Fruit fly (Drosophila melanogaster): ENCODE data around the gene mei-9.

mei-9 gene

DNA sequence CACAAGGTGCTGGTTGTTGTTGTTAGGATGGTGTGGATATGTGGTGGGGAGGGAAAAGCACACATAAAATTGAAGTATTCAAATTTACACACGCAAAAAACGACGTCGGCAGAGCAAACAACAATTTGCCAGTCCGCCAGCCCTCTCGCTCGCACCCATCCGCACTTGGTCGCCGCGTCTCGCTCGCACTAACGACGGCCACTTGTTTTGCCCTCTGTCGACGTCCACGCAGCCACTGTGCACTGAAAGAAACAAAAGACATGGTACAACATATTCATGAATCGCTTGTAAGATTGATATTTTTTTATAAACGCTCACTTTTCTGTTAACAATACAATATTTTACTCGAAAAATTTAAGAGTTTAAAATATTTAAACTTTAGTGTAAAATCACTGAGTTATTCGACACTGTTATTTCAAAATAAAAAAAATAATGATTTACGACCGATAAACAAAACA, 5.3 kb upstream of the mei-9 start (continued):
- TF ChIP-seq Hr51 (GFP tag; optimal IDR thresholded peaks at IDR 0.05): peak; percentile 10 to 74
- no peak for TF ChIP-seq CG15073 (GFP tag; optimal IDR thresholded peaks at IDR 0.05)
- TF ChIP-seq ara (GFP tag; IDR thresholded peaks at IDR 0.05): peak; percentile 35
- TF ChIP-seq klu (GFP tag; IDR thresholded peaks at IDR 0.05): 0 out of 2 replicates have a peak, but pooled peaks have one; percentile 29
- peak; percentile 81 for TF ChIP-seq CG2678 (tag; optimal IDR thresholded peaks at IDR 0.05)
- peak; percentile 93 for TF ChIP-seq Ets65A (GFP tag)
- TF ChIP-seq unc-4 (GFP tag; IDR thresholded peaks at IDR 0.05; ENCODE audit: partially characterized antibody): no peak
- TF ChIP-seq Elba2 (GFP tag; optimal IDR thresholded peaks at IDR 0.05): no peak
- TF ChIP-seq Bgb (GFP tag; IDR thresholded peaks at IDR 0.05; ENCODE audit: partially characterized antibody): no peak
- no peak for TF ChIP-seq cg (GFP tag; optimal IDR thresholded peaks at IDR 0.05)
- TF ChIP-seq tup (GFP tag; optimal IDR thresholded peaks at IDR 0.05): no peak
- TF ChIP-seq CG3281 (GFP tag; optimal IDR thresholded peaks at IDR 0.05): peak; percentile 79
- no peak for TF ChIP-seq bigmax (GFP tag; optimal IDR thresholded peaks at IDR 0.05)
- peak; percentile 63 for TF ChIP-seq slou (GFP tag; optimal IDR thresholded peaks at IDR 0.05)
- peak; percentile 70 for TF ChIP-seq phol (tag; optimal IDR thresholded peaks at IDR 0.05)
- TF ChIP-seq CG9215 (GFP tag; IDR thresholded peaks at IDR 0.05): peak; percentile 41; the same call in 1 of the 2 replicates
- peak; percentile 64 for TF ChIP-seq Nf-YC (tag; optimal IDR thresholded peaks at IDR 0.05)
- TF ChIP-seq Atf6 (GFP tag; IDR thresholded peaks at IDR 0.05): peak; percentile 16; the same call in 1 of the 2 replicates
- peak; percentile 30; the same call in 1 of the 2 replicates for TF ChIP-seq stc (GFP tag; IDR thresholded peaks at IDR 0.05)
- TF ChIP-seq yki (optimal IDR thresholded peaks at IDR 0.05): no peak
- TF ChIP-seq ATbp (GFP tag; optimal IDR thresholded peaks at IDR 0.05): no peak
- TF ChIP-seq nerfin-1 (tag; optimal IDR thresholded peaks at IDR 0.05): no peak
- TF ChIP-seq CG2129 (GFP tag; IDR thresholded peaks at IDR 0.05; ENCODE audit: partially characterized antibody): no peak
- peak; percentile 48 for TF ChIP-seq CG6813 (GFP tag; optimal IDR thresholded peaks at IDR 0.05)
- no peak for TF ChIP-seq CG7963 (GFP tag; IDR thresholded peaks at IDR 0.05; ENCODE audit: partially characterized antibody)
- TF ChIP-seq CG1602 (GFP tag; optimal IDR thresholded peaks at IDR 0.05): peak; percentile 34
- no peak for TF ChIP-seq gce (GFP tag; IDR thresholded peaks at IDR 0.05)
- TF ChIP-seq salm (tag; optimal IDR thresholded peaks at IDR 0.05): no peak
- peak; percentile 34 for TF ChIP-seq B-H2 (GFP tag; optimal IDR thresholded peaks at IDR 0.05)
- no peak; the same call in none of the 2 replicates for TF ChIP-seq rib (GFP tag; IDR thresholded peaks at IDR 0.05)
- no peak for TF ChIP-seq CG4707 (GFP tag; optimal IDR thresholded peaks at IDR 0.05)
- TF ChIP-seq CG11085 (GFP tag; IDR thresholded peaks at IDR 0.05): 0 out of 2 replicates have a peak, but pooled peaks have one; percentile 34
- no peak for TF ChIP-seq cato (GFP tag; optimal IDR thresholded peaks at IDR 0.05; ENCODE audit: borderline replicate concordance)
- TF ChIP-seq CG10209 (GFP tag; optimal IDR thresholded peaks at IDR 0.05): peak; percentile 57
- TF ChIP-seq eve (GFP tag; optimal IDR thresholded peaks at IDR 0.05): no peak
- peak; percentile 5 for TF ChIP-seq eyg (GFP tag; optimal IDR thresholded peaks at IDR 0.05)
- peak; percentile 2 for TF ChIP-seq CG11723 (GFP tag; optimal IDR thresholded peaks at IDR 0.05)
- TF ChIP-seq CG11504 (tag; optimal IDR thresholded peaks at IDR 0.05): peak; percentile 76
- TF ChIP-seq CG3726 (GFP tag; IDR thresholded peaks at IDR 0.05): no peak
- peak; percentile 20 for TF ChIP-seq mirr (GFP tag; optimal IDR thresholded peaks at IDR 0.05)
- no peak for TF ChIP-seq prd (optimal IDR thresholded peaks at IDR 0.05)
- peak; percentile 45; the same call in 2 of the 3 replicates for TF ChIP-seq prd (GFP tag; IDR thresholded peaks at IDR 0.05)
- TF ChIP-seq CG12391 (tag; optimal IDR thresholded peaks at IDR 0.05): peak; percentile 67
- peak; percentile 51 for TF ChIP-seq CG17385 (GFP tag; optimal IDR thresholded peaks at IDR 0.05)
- no peak for TF ChIP-seq Doc3 (GFP tag; IDR thresholded peaks at IDR 0.05; ENCODE audit: partially characterized antibody)
- peak; percentile 63; the same call in 1 of the 3 replicates for TF ChIP-seq CG34422 (GFP tag; IDR thresholded peaks at IDR 0.05)
- peak; percentile 72 for TF ChIP-seq tio (GFP tag; optimal IDR thresholded peaks at IDR 0.05)
- no peak for TF ChIP-seq CG6654 (GFP tag; optimal IDR thresholded peaks at IDR 0.05)
- peak; percentile 72 for TF ChIP-seq lilli (GFP tag; optimal IDR thresholded peaks at IDR 0.05)
- no peak for TF ChIP-seq ro (GFP tag; IDR thresholded peaks at IDR 0.05)
